Worm (Caenorhabditis elegans) whole organism, young adult: ENCODE measurements around the gene poml-4.

Source experiments
- F22D6.2 ChIP-seq: sonication (generic microtip); optimal IDR thresholded peaks from 2 replicates; lab custom pipeline; 2016; ENCODE audit warnings: mild to moderate bottlenecking, missing genetic modification characterization, missing compliant biosample characterization
- K11D2.4 ChIP-seq: fragments of 200-800 bp; sonication (Bioruptor generic); IDR thresholded peaks from 2 replicates; pipeline ENCODE4 v1.3.6; 2022; ENCODE audit warnings: missing genetic modification reagents, missing genetic modification characterization, missing compliant biosample characterization
- ccch-3 ChIP-seq: fragments of 200-800 bp; sonication (Bioruptor generic); optimal IDR thresholded peaks from 2 replicates; lab custom pipeline; 2018; ENCODE audit warnings: mild to moderate bottlenecking, missing genetic modification characterization, missing compliant biosample characterization
- ceh-40 ChIP-seq: fragments of 200-800 bp; sonication (Bioruptor generic); IDR thresholded peaks from 2 replicates; pipeline ENCODE4 v1.3.6; 2022; ENCODE audit warnings: missing genetic modification characterization, missing compliant biosample characterization
- ztf-6 ChIP-seq: fragments of 200-800 bp; sonication (Bioruptor generic); IDR thresholded peaks from 2 replicates; pipeline ENCODE4 v1.3.6; 2022; ENCODE audit warnings: missing genetic modification reagents, missing genetic modification characterization, missing compliant biosample characterization

ce11 chrII:1571032-1571431, 30.3 kb downstream of the poml-4 start, which contains the start of gene fbxb-46:
- TF ChIP-seq ccch-3 (GFP tag; lab: Kevin White, UChicago): no peak
- TF ChIP-seq ztf-6 (GFP tag; lab: Robert Waterston, UW): no peak
- TF ChIP-seq ceh-40 (GFP tag; lab: Robert Waterston, UW): no peak
- TF ChIP-seq F22D6.2 (tag; lab: Kevin White, UChicago): no peak
- no peak for TF ChIP-seq K11D2.4 (GFP tag; lab: Robert Waterston, UW)
